Worm (Caenorhabditis elegans) whole organism, early embryonic: Measurements from ENCODE around the gene F28F5.4.
A peak's percentile ranks its signal among the peaks of the same experiment; 100 is the strongest.

Experiments used
- B0310.2 ChIP-seq: sonication (generic microtip); optimal IDR thresholded peaks from 2 replicates; lab custom pipeline; 2016; ENCODE audit warnings: mild to moderate bottlenecking, missing genetic modification characterization, missing compliant biosample characterization
- F13C5.2 ChIP-seq: sonication (generic microtip); optimal IDR thresholded peaks from 2 replicates; lab custom pipeline; 2017; ENCODE audit warnings: mild to moderate bottlenecking, missing genetic modification characterization, inconsistent platforms, missing compliant biosample characterization
- aly-1 ChIP-seq: sonication (generic microtip); optimal IDR thresholded peaks from 2 replicates; lab custom pipeline; 2016; ENCODE audit warnings: missing genetic modification characterization, missing compliant biosample characterization
- ama-1 ChIP-seq: fragments of 150-350 bp; optimal IDR thresholded peaks from 2 replicates; lab custom pipeline; 2014
- ceh-13 ChIP-seq: fragments of 200-800 bp; sonication (Bioruptor generic); optimal IDR thresholded peaks from 2 replicates; lab custom pipeline; 2018; ENCODE audit warnings: mild to moderate bottlenecking, missing genetic modification characterization, missing compliant biosample characterization
- ceh-36 ChIP-seq: sonication (generic microtip); optimal IDR thresholded peaks from 2 replicates; lab custom pipeline; 2016; ENCODE audit warnings: missing genetic modification characterization, inconsistent platforms, missing compliant biosample characterization
- ets-7 ChIP-seq: sonication (generic microtip); optimal IDR thresholded peaks from 2 replicates; lab custom pipeline; 2016; ENCODE audit warnings: missing genotype, missing genetic modification characterization, missing compliant biosample characterization
- flt-1 ChIP-seq: fragments of 200-800 bp; sonication (Bioruptor generic); IDR thresholded peaks from 2 replicates; pipeline ENCODE4 v1.3.6; 2022; ENCODE audit warnings: missing genetic modification characterization, missing compliant biosample characterization
- hmbx-1 ChIP-seq: sonication (generic microtip); optimal IDR thresholded peaks from 2 replicates; lab custom pipeline; 2016; ENCODE audit warnings: mild to moderate bottlenecking, missing genetic modification characterization, missing compliant biosample characterization
- hmg-4 ChIP-seq: fragments of 200-800 bp; sonication (Bioruptor generic); optimal IDR thresholded peaks from 2 replicates; lab custom pipeline; 2018; ENCODE audit warnings: mild to moderate bottlenecking, missing genetic modification characterization, missing compliant biosample characterization
- hnd-1 ChIP-seq: sonication (generic microtip); optimal IDR thresholded peaks from 2 replicates; lab custom pipeline; 2016; ENCODE audit warnings: missing genetic modification characterization, missing compliant biosample characterization
- pes-1 ChIP-seq: fragments of 200-800 bp; sonication (Bioruptor generic); IDR thresholded peaks from 2 replicates; pipeline ENCODE4 v1.3.6; 2022; ENCODE audit warnings: missing genetic modification reagents, missing genetic modification characterization, missing compliant biosample characterization
- scrt-1 ChIP-seq: fragments of 200-800 bp; sonication (Bioruptor generic); IDR thresholded peaks from 2 replicates; pipeline ENCODE4 v1.3.6; 2022; ENCODE audit warnings: missing genetic modification characterization, missing compliant biosample characterization
- sea-1 ChIP-seq: fragments of 200-800 bp; sonication (Bioruptor generic); conservative IDR thresholded peaks from 2 replicates; pipeline ENCODE4 v1.3.6; 2022; ENCODE audit warnings: missing genetic modification characterization, missing compliant biosample characterization
- tbx-11 ChIP-seq: fragments of 200-800 bp; sonication (Bioruptor generic); IDR thresholded peaks from 2 replicates; pipeline ENCODE4 v1.3.6; 2022; ENCODE audit warnings: missing genetic modification characterization, missing compliant biosample characterization
- tbx-37 ChIP-seq: fragments of 200-800 bp; sonication (Bioruptor generic); conservative IDR thresholded peaks from 2 replicates; pipeline ENCODE4 v1.3.6; 2022; ENCODE audit warnings: missing genetic modification reagents, missing genetic modification characterization, missing compliant biosample characterization
- tra-4 ChIP-seq: sonication (generic microtip); optimal IDR thresholded peaks from 2 replicates; lab custom pipeline; 2017; ENCODE audit warnings: missing genetic modification characterization, missing compliant biosample characterization

Gene F28F5.4

ce11 chrIII:6839091-6839490 lies 22.3 kb upstream of the F28F5.4 start:
- TF ChIP-seq hmg-4 (GFP tag; lab: Kevin White, UChicago) (no peak), tbx-11 (no peak), ama-1 (lab: Kevin White, UChicago) (no peak), pes-1 (no peak), hnd-1 (tag; lab: Kevin White, UChicago) (no peak), ceh-36 (no peak), ets-7 (tag; lab: Kevin White, UChicago) (no peak), tra-4 (tag; lab: Kevin White, UChicago) (no peak), sea-1 (no peak), hmbx-1 (tag; lab: Kevin White, UChicago) (no peak), aly-1 (tag; lab: Kevin White, UChicago) (no peak), F13C5.2 (tag; lab: Kevin White, UChicago) (no peak), scrt-1 (GFP tag; lab: Robert Waterston, UW) (no peak), B0310.2 (no peak), tbx-37 (GFP tag; lab: Robert Waterston, UW) (no peak), ceh-13 (GFP tag; lab: Kevin White, UChicago) (no peak), flt-1 (GFP tag; lab: Robert Waterston, UW) (no peak)

ce11 chrIII:6837320-6837719 lies 20.5 kb upstream of the F28F5.4 start:
- TF ChIP-seq tbx-11 = no peak
- no peak for TF ChIP-seq ceh-13 (GFP tag; lab: Kevin White, UChicago)
- no peak for TF ChIP-seq ceh-36
- no peak for TF ChIP-seq tbx-37 (GFP tag; lab: Robert Waterston, UW)
- no peak for TF ChIP-seq ama-1 (lab: Kevin White, UChicago)
- no peak for TF ChIP-seq ets-7 (tag; lab: Kevin White, UChicago)
- TF ChIP-seq hmg-4 (GFP tag; lab: Kevin White, UChicago) = no peak
- TF ChIP-seq tra-4 (tag; lab: Kevin White, UChicago) = no peak
- no peak for TF ChIP-seq pes-1
- no peak for TF ChIP-seq sea-1
- no peak for TF ChIP-seq hnd-1 (tag; lab: Kevin White, UChicago)
- no peak for TF ChIP-seq aly-1 (tag; lab: Kevin White, UChicago)
- no peak for TF ChIP-seq B0310.2
- TF ChIP-seq flt-1 (GFP tag; lab: Robert Waterston, UW) = no peak

DNA sequence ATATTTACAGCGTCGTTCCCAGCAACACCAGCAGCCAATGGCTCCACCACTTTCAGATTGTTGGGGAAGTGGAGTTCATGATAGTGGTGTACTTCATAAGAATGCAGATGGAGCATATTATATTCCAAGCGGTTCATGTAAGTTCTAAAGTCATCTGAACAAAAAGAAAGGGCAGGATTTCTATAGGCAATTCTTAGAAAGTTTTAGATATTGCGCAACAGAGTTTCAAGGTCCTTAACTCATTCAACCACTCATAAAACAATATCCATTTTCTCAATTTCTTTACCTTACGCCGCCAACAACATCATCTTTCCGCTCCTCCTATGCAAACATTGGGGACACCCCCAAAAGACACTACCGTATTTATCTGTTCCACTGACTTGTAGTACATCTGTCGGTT lies 14.5 kb upstream of the F28F5.4 start:
- TF ChIP-seq B0310.2 (no peak), ets-7 (tag; lab: Kevin White, UChicago) (no peak), pes-1 (0 out of 2 replicates have a peak, but pooled peaks have one; percentile 28)

ce11 chrIII:6826137-6826536 lies 9.3 kb upstream of the F28F5.4 start:
- TF ChIP-seq tbx-37 (GFP tag; lab: Robert Waterston, UW) = no peak
- no peak for TF ChIP-seq ceh-13 (GFP tag; lab: Kevin White, UChicago)
- no peak for TF ChIP-seq F13C5.2 (tag; lab: Kevin White, UChicago)
- no peak for TF ChIP-seq hmbx-1 (tag; lab: Kevin White, UChicago)
- TF ChIP-seq hmg-4 (GFP tag; lab: Kevin White, UChicago) = no peak
- no peak for TF ChIP-seq B0310.2
- no peak for TF ChIP-seq ceh-36
- no peak for TF ChIP-seq sea-1
- no peak for TF ChIP-seq hnd-1 (tag; lab: Kevin White, UChicago)
- no peak for TF ChIP-seq ama-1 (lab: Kevin White, UChicago)
- TF ChIP-seq tra-4 (tag; lab: Kevin White, UChicago) = no peak
- TF ChIP-seq tbx-11 = no peak
- TF ChIP-seq pes-1 = no peak
- TF ChIP-seq ets-7 (tag; lab: Kevin White, UChicago) = no peak
- no peak for TF ChIP-seq scrt-1 (GFP tag; lab: Robert Waterston, UW)
- TF ChIP-seq flt-1 (GFP tag; lab: Robert Waterston, UW) = no peak

- TF ChIP-seq flt-1 (GFP tag; lab: Robert Waterston, UW) (no peak), hmg-4 (GFP tag; lab: Kevin White, UChicago) (no peak), F13C5.2 (tag; lab: Kevin White, UChicago) (no peak), tra-4 (tag; lab: Kevin White, UChicago) (no peak), sea-1 (no peak), ama-1 (lab: Kevin White, UChicago) (no peak), aly-1 (tag; lab: Kevin White, UChicago) (no peak), ceh-13 (GFP tag; lab: Kevin White, UChicago) (no peak), B0310.2 (no peak), hnd-1 (tag; lab: Kevin White, UChicago) (no peak), tbx-11 (no peak), ets-7 (tag; lab: Kevin White, UChicago) (no peak), scrt-1 (GFP tag; lab: Robert Waterston, UW) (no peak), pes-1 (no peak), tbx-37 (GFP tag; lab: Robert Waterston, UW) (no peak), hmbx-1 (tag; lab: Kevin White, UChicago) (no peak), ceh-36 (no peak)
Observed at ce11 chrIII:6822790-6823189, 6.0 kb upstream of the F28F5.4 start.

DNA sequence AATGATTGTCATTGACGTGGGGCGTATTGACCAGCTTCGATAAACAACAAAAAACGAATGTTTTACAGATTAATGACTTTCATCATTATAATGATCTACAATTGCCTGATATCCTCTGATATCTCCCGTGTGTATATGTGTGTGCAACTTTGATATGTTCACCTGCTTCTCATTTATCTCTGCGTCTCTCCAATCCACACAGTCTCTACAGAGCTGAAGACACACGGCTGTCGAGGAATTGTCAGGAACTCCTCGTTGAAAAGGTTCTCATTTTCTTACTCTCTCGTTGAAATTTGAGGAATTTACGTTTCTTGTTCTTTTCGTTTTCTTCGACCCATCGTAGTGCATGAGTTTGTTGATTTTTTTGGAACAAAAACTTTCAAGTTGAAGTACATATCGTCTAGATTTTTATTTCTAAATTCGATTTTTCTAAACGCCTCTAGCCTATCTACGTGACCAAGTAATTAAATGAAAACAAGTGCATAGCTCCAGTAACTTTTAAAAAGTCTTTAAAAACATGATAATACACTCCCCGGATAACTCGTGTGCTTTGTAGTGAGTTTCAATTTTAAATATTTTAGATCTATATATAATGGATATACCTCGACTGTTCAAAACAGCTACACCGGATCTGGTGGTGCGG lies 3.6 kb upstream of the F28F5.4 start, which contains the start of gene ten-1:
TSS of gene ten-1 (plus strand) at position 593 of the 643 bp plus-strand sequence.
- TF ChIP-seq hmbx-1 (tag; lab: Kevin White, UChicago) (no peak), tra-4 (tag; lab: Kevin White, UChicago) (no peak), ets-7 (tag; lab: Kevin White, UChicago) (no peak), flt-1 (GFP tag; lab: Robert Waterston, UW) (no peak), ceh-13 (GFP tag; lab: Kevin White, UChicago) (no peak), ama-1 (lab: Kevin White, UChicago) (no peak), ceh-36 (no peak), F13C5.2 (tag; lab: Kevin White, UChicago) (no peak), aly-1 (tag; lab: Kevin White, UChicago) (no peak), tbx-11 (no peak), sea-1 (no peak), hnd-1 (tag; lab: Kevin White, UChicago) (no peak), hmg-4 (GFP tag; lab: Kevin White, UChicago) (no peak), B0310.2 (no peak), tbx-37 (GFP tag; lab: Robert Waterston, UW) (no peak), scrt-1 (GFP tag; lab: Robert Waterston, UW) (no peak), pes-1 (no peak)
